Fruit fly (Drosophila melanogaster) whole organism, pupa: ENCODE results near the gene moody.

ENCODE experiments used
- CG13204 ChIP-seq: fragments of 200-800 bp; sonication (Bioruptor generic); optimal IDR thresholded peaks from 2 replicates; lab custom pipeline; 2018; ENCODE audit warnings: missing biosample characterization, mild to moderate bottlenecking, missing genetic modification characterization, moderate library complexity
- CG14655 ChIP-seq: fragments of 200-800 bp; sonication (Bioruptor generic); optimal IDR thresholded peaks from 3 replicates; lab custom pipeline; 2017; ENCODE audit warnings: mild to moderate bottlenecking, missing biosample characterization, missing genetic modification reagents, missing genetic modification characterization
- CG15710 ChIP-seq: fragments of 200-800 bp; sonication (Bioruptor generic); optimal IDR thresholded peaks from 2 replicates; lab custom pipeline; 2018; ENCODE audit warnings: missing biosample characterization, mild to moderate bottlenecking, missing genetic modification characterization, moderate library complexity
- CG32121 ChIP-seq: fragments of 200-800 bp; sonication (Bioruptor generic); IDR thresholded peaks from 2 replicates; pipeline ENCODE4 v1.3.6; 2022; ENCODE audit warnings: missing biosample characterization, missing genetic modification characterization
- CG4496 ChIP-seq: fragments of 200-800 bp; sonication (Bioruptor generic); IDR thresholded peaks from 3 replicates; pipeline ENCODE4 v1.3.6; 2022; ENCODE audit warnings: missing biosample characterization, missing genetic modification characterization
- EcR ChIP-seq: fragments of 200-800 bp; sonication (Bioruptor generic); optimal IDR thresholded peaks from 3 replicates; lab custom pipeline; 2019; ENCODE audit warnings: missing biosample characterization, missing genetic modification characterization, mild to moderate bottlenecking, moderate library complexity, missing genetic modification reagents
- Ets98B ChIP-seq: fragments of 200-800 bp; sonication (Bioruptor generic); IDR thresholded peaks from 2 replicates; pipeline ENCODE4 v1.3.6; 2022; ENCODE audit warnings: missing biosample characterization, missing genetic modification characterization
- Pif1A ChIP-seq: fragments of 200-800 bp; sonication (Bioruptor generic); optimal IDR thresholded peaks from 3 replicates; lab custom pipeline; 2016; ENCODE audit warnings: missing biosample characterization, missing genetic modification characterization
- Snoo ChIP-seq: fragments of 200-800 bp; sonication (Bioruptor generic); optimal IDR thresholded peaks from 3 replicates; lab custom pipeline; 2017; ENCODE audit warnings: missing biosample characterization, mild to moderate bottlenecking, missing genetic modification characterization, inconsistent platforms
- rn ChIP-seq: fragments of 200-800 bp; sonication (Bioruptor generic); IDR thresholded peaks from 2 replicates; pipeline ENCODE4 v1.3.6; 2022; ENCODE audit warnings: missing biosample characterization, missing genetic modification characterization

- no peak for TF ChIP-seq EcR (GFP tag; lab: Kevin White, UChicago)
- no peak for TF ChIP-seq rn (GFP tag; lab: Robert Waterston, UW)
- no peak for TF ChIP-seq CG15710 (tag; lab: Kevin White, UChicago)
- no peak for TF ChIP-seq CG32121 (GFP tag; lab: Robert Waterston, UW)
- TF ChIP-seq Ets98B (GFP tag; lab: Robert Waterston, UW), result no peak
- no peak for TF ChIP-seq CG4496 (GFP tag; lab: Robert Waterston, UW)
- no peak for TF ChIP-seq CG14655 (GFP tag; lab: Kevin White, UChicago)
- no peak for TF ChIP-seq CG13204 (GFP tag; lab: Kevin White, UChicago)
- TF ChIP-seq Pif1A (GFP tag; lab: Kevin White, UChicago), result no peak
- TF ChIP-seq Snoo (tag; lab: Kevin White, UChicago), result no peak
These were observed 45.8 kb downstream of the moody start for dm6 chrX:2004114-2004513.
